Worm (Caenorhabditis elegans) whole organism, mixed stage, embryonic: ENCODE measurements around the gene M153.3.
A peak's percentile ranks its signal among the peaks of the same experiment; 100 is the strongest.

Experiments used
- M03D4.4 ChIP-seq: sonication (generic microtip); optimal IDR thresholded peaks from 2 replicates; lab custom pipeline; 2017; ENCODE audit warnings: mild to moderate bottlenecking, missing genetic modification characterization, missing compliant biosample characterization
- bed-3 ChIP-seq: fragments of 200-800 bp; sonication (Bioruptor generic); optimal IDR thresholded peaks from 3 replicates; lab custom pipeline; 2018; ENCODE audit warnings: mild to moderate bottlenecking, missing genetic modification characterization, moderate library complexity, missing compliant biosample characterization
- blmp-1 ChIP-seq: fragments of 150-350 bp; optimal IDR thresholded peaks from 2 replicates; lab custom pipeline; 2014; ENCODE audit warnings: missing biosample characterization, missing genetic modification characterization
- ceh-39 ChIP-seq: fragments of 150-350 bp; optimal IDR thresholded peaks from 2 replicates; lab custom pipeline; 2014; ENCODE audit warnings: missing biosample characterization, missing genetic modification characterization
- ceh-43 ChIP-seq: fragments of 200-800 bp; sonication (Bioruptor generic); optimal IDR thresholded peaks from 2 replicates; lab custom pipeline; 2018; ENCODE audit warnings: mild to moderate bottlenecking, missing genetic modification characterization, moderate library complexity, missing compliant biosample characterization
- ceh-83 ChIP-seq: fragments of 200-800 bp; sonication (Bioruptor generic); optimal IDR thresholded peaks from 2 replicates; lab custom pipeline; 2018; ENCODE audit warnings: mild to moderate bottlenecking, missing genetic modification characterization, missing compliant biosample characterization
- ces-1 ChIP-seq: fragments of 150-350 bp; optimal IDR thresholded peaks from 2 replicates; lab custom pipeline; 2014; ENCODE audit warnings: missing biosample characterization, missing genetic modification reagents, missing genetic modification characterization
- cnd-1 ChIP-seq: fragments of 200-800 bp; sonication (Bioruptor generic); optimal IDR thresholded peaks from 2 replicates; lab custom pipeline; 2018; ENCODE audit warnings: mild to moderate bottlenecking, missing genetic modification characterization, missing compliant biosample characterization
- drap-1 ChIP-seq: fragments of 200-800 bp; sonication (Bioruptor generic); optimal IDR thresholded peaks from 3 replicates; lab custom pipeline; 2018; ENCODE audit warnings: mild to moderate bottlenecking, missing genetic modification characterization, missing compliant biosample characterization
- elt-1 ChIP-seq: sonication (generic microtip); optimal IDR thresholded peaks from 2 replicates; lab custom pipeline; 2017; ENCODE audit warnings: missing genetic modification characterization, mild to moderate bottlenecking, missing compliant biosample characterization, antibody characterized with exemption, moderate library complexity, borderline replicate concordance; ENCODE audit not compliant: insufficient read depth
- elt-3 ChIP-seq: fragments of 150-350 bp; optimal IDR thresholded peaks from 2 replicates; lab custom pipeline; 2014; ENCODE audit warnings: missing biosample characterization, missing genetic modification characterization
- flh-1 ChIP-seq: fragments of 200-800 bp; sonication (Bioruptor generic); optimal IDR thresholded peaks from 2 replicates; lab custom pipeline; 2018; ENCODE audit warnings: mild to moderate bottlenecking, missing genetic modification characterization, moderate library complexity, missing compliant biosample characterization
- ham-2 ChIP-seq: fragments of 200-800 bp; sonication (Bioruptor generic); optimal IDR thresholded peaks from 2 replicates; lab custom pipeline; 2018; ENCODE audit warnings: mild to moderate bottlenecking, missing genetic modification characterization, missing compliant biosample characterization
- hlh-1 ChIP-seq: fragments of 150-350 bp; optimal IDR thresholded peaks from 2 replicates; lab custom pipeline; 2014; ENCODE audit warnings: missing biosample characterization, missing genetic modification reagents, missing genetic modification characterization
- lin-13 ChIP-seq: fragments of 150-350 bp; optimal IDR thresholded peaks from 2 replicates; lab custom pipeline; 2014; ENCODE audit warnings: missing biosample characterization, missing genetic modification characterization
- lin-32 ChIP-seq: fragments of 200-800 bp; sonication (Bioruptor generic); optimal IDR thresholded peaks from 2 replicates; lab custom pipeline; 2018; ENCODE audit warnings: mild to moderate bottlenecking, missing genetic modification characterization, missing compliant biosample characterization
- lsy-2 ChIP-seq: fragments of 150-350 bp; optimal IDR thresholded peaks from 2 replicates; lab custom pipeline; 2014; ENCODE audit warnings: missing biosample characterization, missing genetic modification characterization
- mab-5 ChIP-seq: fragments of 150-350 bp; optimal IDR thresholded peaks from 2 replicates; lab custom pipeline; 2014; ENCODE audit warnings: missing biosample characterization, missing genetic modification characterization
- mep-1 ChIP-seq: fragments of 150-350 bp; optimal IDR thresholded peaks from 2 replicates; lab custom pipeline; 2017; ENCODE audit warnings: missing biosample characterization, missing genetic modification reagents, missing genetic modification characterization, inconsistent platforms
- mls-2 ChIP-seq: sonication (generic microtip); optimal IDR thresholded peaks from 2 replicates; lab custom pipeline; 2016; ENCODE audit warnings: mild to moderate bottlenecking, missing genetic modification characterization, moderate library complexity, missing compliant biosample characterization
- nhr-12 ChIP-seq: fragments of 150-350 bp; optimal IDR thresholded peaks from 2 replicates; lab custom pipeline; 2014; ENCODE audit warnings: missing biosample characterization, missing genetic modification characterization
- nhr-2 ChIP-seq: fragments of 150-350 bp; optimal IDR thresholded peaks from 2 replicates; lab custom pipeline; 2014; ENCODE audit warnings: missing biosample characterization, missing genetic modification characterization
- nhr-237 ChIP-seq: fragments of 150-350 bp; optimal IDR thresholded peaks from 2 replicates; lab custom pipeline; 2014; ENCODE audit warnings: missing biosample characterization, missing genetic modification characterization
- nhr-76 ChIP-seq: sonication (generic microtip); optimal IDR thresholded peaks from 2 replicates; lab custom pipeline; 2017; ENCODE audit warnings: missing biosample characterization, missing genetic modification characterization
- sem-2 ChIP-seq: fragments of 200-800 bp; sonication (Bioruptor generic); optimal IDR thresholded peaks from 2 replicates; lab custom pipeline; 2018; ENCODE audit warnings: mild to moderate bottlenecking, missing genetic modification characterization, missing compliant biosample characterization
- snpc-4 ChIP-seq: fragments of 150-350 bp; optimal IDR thresholded peaks from 2 replicates; lab custom pipeline; 2014; ENCODE audit warnings: missing biosample characterization, missing genetic modification characterization
- sptf-1 ChIP-seq: sonication (generic microtip); optimal IDR thresholded peaks from 2 replicates; lab custom pipeline; 2017; ENCODE audit warnings: mild to moderate bottlenecking, missing genetic modification characterization, moderate library complexity, missing compliant biosample characterization
- tbx-8 ChIP-seq: fragments of 200-800 bp; sonication (Bioruptor generic); optimal IDR thresholded peaks from 2 replicates; lab custom pipeline; 2018; ENCODE audit warnings: mild to moderate bottlenecking, missing genetic modification characterization, moderate library complexity, missing compliant biosample characterization
- unc-120 ChIP-seq: sonication (generic microtip); optimal IDR thresholded peaks from 2 replicates; lab custom pipeline; 2017; ENCODE audit warnings: missing genetic modification characterization, missing compliant biosample characterization; ENCODE audit not compliant: poor library complexity, severe bottlenecking
- unc-39 ChIP-seq: fragments of 150-350 bp; optimal IDR thresholded peaks from 2 replicates; lab custom pipeline; 2014; ENCODE audit warnings: missing biosample characterization, missing genetic modification characterization
- unc-62 ChIP-seq: fragments of 150-350 bp; optimal IDR thresholded peaks from 2 replicates; lab custom pipeline; 2014; ENCODE audit warnings: missing biosample characterization, missing genetic modification reagents, missing genetic modification characterization
- zip-8 ChIP-seq: fragments of 150-350 bp; optimal IDR thresholded peaks from 2 replicates; lab custom pipeline; 2014; ENCODE audit warnings: missing biosample characterization, missing genetic modification characterization
- ztf-11 ChIP-seq: fragments of 150-350 bp; optimal IDR thresholded peaks from 2 replicates; lab custom pipeline; 2014; ENCODE audit warnings: missing biosample characterization, missing genetic modification characterization

M153.3 gene

ce11 chrX:12164047-12164446 is 21.4 kb downstream of the M153.3 start:
- no peak for TF ChIP-seq blmp-1 (tag; lab: Kevin White, UChicago)
- no peak for TF ChIP-seq ham-2
- no peak for TF ChIP-seq unc-120 (tag; lab: Kevin White, UChicago)
- TF ChIP-seq snpc-4 (tag; lab: Kevin White, UChicago), result no peak
- no peak for TF ChIP-seq sem-2
- TF ChIP-seq tbx-8 (GFP tag; lab: Kevin White, UChicago), result no peak

ce11 chrX:12164943-12165342 is 22.3 kb downstream of the M153.3 start:
- TF ChIP-seq cnd-1 (no peak), snpc-4 (tag; lab: Kevin White, UChicago) (no peak), sptf-1 (tag; lab: Kevin White, UChicago) (no peak), nhr-76 (tag; lab: Kevin White, UChicago) (no peak), blmp-1 (tag; lab: Kevin White, UChicago) (no peak), sem-2 (no peak), ceh-83 (no peak), ztf-11 (tag; lab: Kevin White, UChicago) (no peak), nhr-237 (tag; lab: Kevin White, UChicago) (no peak), ces-1 (GFP tag; lab: Kevin White, UChicago) (no peak), elt-3 (no peak), mls-2 (tag; lab: Kevin White, UChicago) (no peak), hlh-1 (tag; lab: Kevin White, UChicago) (no peak), mep-1 (tag; lab: Kevin White, UChicago) (no peak), drap-1 (GFP tag; lab: Kevin White, UChicago) (no peak), mab-5 (tag; lab: Kevin White, UChicago) (no peak), lsy-2 (tag; lab: Kevin White, UChicago) (no peak), unc-120 (tag; lab: Kevin White, UChicago) (no peak)

- no peak for TF ChIP-seq cnd-1
- no peak for TF ChIP-seq ceh-83
- TF ChIP-seq elt-3, result no peak
- no peak for TF ChIP-seq ceh-43 (GFP tag; lab: Kevin White, UChicago)
- no peak for TF ChIP-seq nhr-12 (tag; lab: Kevin White, UChicago)
- no peak for TF ChIP-seq lin-13 (tag; lab: Kevin White, UChicago)
- no peak for TF ChIP-seq elt-1 (tag; lab: Kevin White, UChicago)
- TF ChIP-seq sptf-1 (tag; lab: Kevin White, UChicago), result no peak
These were observed 25.1 kb downstream of the M153.3 start for ce11 chrX:12167632-12168377.

- TF ChIP-seq unc-39, result no peak
- peak; percentile 69 for TF ChIP-seq ces-1 (GFP tag; lab: Kevin White, UChicago)
- no peak for TF ChIP-seq sptf-1 (tag; lab: Kevin White, UChicago)
- no peak for TF ChIP-seq nhr-76 (tag; lab: Kevin White, UChicago)
These were observed 26.1 kb downstream of the M153.3 start for ce11 chrX:12168765-12169164.

ce11 chrX:12169390-12169789 is 26.7 kb downstream of the M153.3 start:
- peak; percentile 50 for TF ChIP-seq ceh-83
- no peak for TF ChIP-seq lin-13 (tag; lab: Kevin White, UChicago)

- TF ChIP-seq elt-3, result peak; percentile 18
- TF ChIP-seq ceh-39 (tag; lab: Kevin White, UChicago), result peak; percentile 33
- no peak for TF ChIP-seq nhr-76 (tag; lab: Kevin White, UChicago)
- no peak for TF ChIP-seq nhr-12 (tag; lab: Kevin White, UChicago)
- TF ChIP-seq ztf-11 (tag; lab: Kevin White, UChicago), result peak; percentile 85
- TF ChIP-seq lsy-2 (tag; lab: Kevin White, UChicago), result peak; percentile 58
- TF ChIP-seq unc-120 (tag; lab: Kevin White, UChicago), result peak; percentile 94
- no peak for TF ChIP-seq mab-5 (tag; lab: Kevin White, UChicago)
- no peak for TF ChIP-seq lin-32
- TF ChIP-seq cnd-1, result peak; percentile 42
- TF ChIP-seq blmp-1 (tag; lab: Kevin White, UChicago), result no peak
- peak; percentile 32 for TF ChIP-seq elt-1 (tag; lab: Kevin White, UChicago)
- TF ChIP-seq flh-1 (GFP tag; lab: Kevin White, UChicago), result no peak
- no peak for TF ChIP-seq tbx-8 (GFP tag; lab: Kevin White, UChicago)
- TF ChIP-seq ceh-83, result peak; percentile 80
- peak; percentile 87 for TF ChIP-seq ham-2
- no peak for TF ChIP-seq snpc-4 (tag; lab: Kevin White, UChicago)
- peak; percentile 53 for TF ChIP-seq M03D4.4 (tag; lab: Kevin White, UChicago)
- peak; percentile 69 for TF ChIP-seq unc-62
- peak; percentile 55 for TF ChIP-seq drap-1 (GFP tag; lab: Kevin White, UChicago)
- peak; percentile 78 for TF ChIP-seq lin-13 (tag; lab: Kevin White, UChicago)
- peak; percentile 76 for TF ChIP-seq nhr-2 (tag; lab: Kevin White, UChicago)
- peak; percentile 75 for TF ChIP-seq mls-2 (tag; lab: Kevin White, UChicago)
- no peak for TF ChIP-seq unc-39
- TF ChIP-seq hlh-1 (tag; lab: Kevin White, UChicago), result peak; percentile 75
- no peak for TF ChIP-seq bed-3 (GFP tag; lab: Kevin White, UChicago)
- TF ChIP-seq zip-8 (tag; lab: Kevin White, UChicago), result peak; percentile 52
These were observed 29.1 kb downstream of the M153.3 start, which contains the start of gene F57G12.1 for ce11 chrX:12171631-12172348. Gene F57G12.1 (minus strand): TSS chrX:12171681.
